Worm (Caenorhabditis elegans) whole organism, L3 larva: ENCODE results near the gene C54F6.3.

ENCODE experiments used
- ama-1 ChIP-seq: fragments of 150-350 bp; optimal IDR thresholded peaks from 2 replicates; lab custom pipeline; 2018
- egl-27 ChIP-seq: sonication (generic microtip); optimal IDR thresholded peaks from 4 replicates; lab custom pipeline; 2017; ENCODE audit warnings: missing biosample characterization, missing genetic modification reagents, missing genetic modification characterization
- fos-1 ChIP-seq: fragments of 150-350 bp; optimal IDR thresholded peaks from 2 replicates; lab custom pipeline; 2014; ENCODE audit warnings: missing biosample characterization, missing genetic modification characterization
- lin-39 ChIP-seq: fragments of 150-350 bp; optimal IDR thresholded peaks from 2 replicates; lab custom pipeline; 2018; ENCODE audit warnings: missing biosample characterization, missing genetic modification reagents, missing genetic modification characterization
- mdl-1 ChIP-seq: fragments of 150-350 bp; optimal IDR thresholded peaks from 2 replicates; lab custom pipeline; 2014; ENCODE audit warnings: missing biosample characterization, missing genetic modification characterization
- nfya-1 ChIP-seq: sonication (generic microtip); optimal IDR thresholded peaks from 2 replicates; lab custom pipeline; 2017; ENCODE audit warnings: missing genetic modification characterization, mild to moderate bottlenecking, missing compliant biosample characterization, antibody characterized with exemption, moderate library complexity; ENCODE audit not compliant: insufficient read depth
- nhr-11 ChIP-seq: fragments of 150-350 bp; optimal IDR thresholded peaks from 2 replicates; lab custom pipeline; 2014; ENCODE audit warnings: missing biosample characterization, missing genetic modification characterization
- pha-4 ChIP-seq: fragments of 150-350 bp; optimal IDR thresholded peaks from 2 replicates; lab custom pipeline; 2014; ENCODE audit warnings: missing biosample characterization, missing genetic modification reagents, missing genetic modification characterization

DNA sequence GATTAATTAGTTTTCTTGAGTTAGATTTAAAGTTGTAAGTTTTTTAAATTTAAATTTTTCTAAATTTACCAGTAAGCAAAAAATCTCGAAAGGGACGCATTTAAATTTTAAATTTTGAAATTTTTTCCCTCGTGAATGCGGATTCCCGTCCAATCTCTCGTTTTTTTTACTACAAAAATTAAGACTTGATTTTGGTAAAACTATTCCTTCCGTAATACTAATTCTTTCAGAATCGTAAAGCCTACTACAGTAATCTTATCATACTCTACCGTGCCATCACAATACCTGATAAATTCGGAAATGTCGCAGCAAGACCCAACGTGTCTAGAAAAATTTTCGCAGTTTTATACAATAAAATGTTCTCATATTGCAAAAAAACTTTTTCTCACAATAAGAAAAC lies 12.1 kb downstream of the C54F6.3 start, which contains the start of the genes C54F6.19 and nhx-3:
- TF ChIP-seq nhr-11 (no peak), pha-4 (tag; lab: Kevin White, UChicago) (no peak), nfya-1 (tag; lab: Kevin White, UChicago) (no peak), fos-1 (no peak), egl-27 (tag; lab: Kevin White, UChicago) (no peak), mdl-1 (tag; lab: Kevin White, UChicago) (no peak), ama-1 (lab: Kevin White, UChicago) (no peak), lin-39 (no peak)
